Worm (Caenorhabditis elegans) whole organism, L4 larva: ENCODE data around the gene C05E4.12.

Experiments
- F10B5.3 ChIP-seq: sonication (generic microtip); optimal IDR thresholded peaks from 2 replicates; lab custom pipeline; 2016; ENCODE audit warnings: mild to moderate bottlenecking, missing genetic modification characterization, missing compliant biosample characterization
- F37D6.2 ChIP-seq: sonication (generic microtip); optimal IDR thresholded peaks from 2 replicates; lab custom pipeline; 2016; ENCODE audit warnings: mild to moderate bottlenecking, missing genetic modification characterization, missing compliant biosample characterization
- F44E2.7 ChIP-seq: fragments of 200-800 bp; sonication (Bioruptor generic); IDR thresholded peaks from 2 replicates; pipeline ENCODE4 v2.1.2; 2022; ENCODE audit warnings: missing genetic modification characterization, missing compliant biosample characterization
- R02D3.7 ChIP-seq: fragments of 150-350 bp; sonication (generic microtip); optimal IDR thresholded peaks from 3 replicates; lab custom pipeline; 2014; ENCODE audit warnings: missing biosample characterization, missing genetic modification characterization
- Y48G9A.11 ChIP-seq: fragments of 200-800 bp; sonication (Bioruptor generic); IDR thresholded peaks from 2 replicates; pipeline ENCODE4 v1.3.6; 2022; ENCODE audit warnings: missing genetic modification reagents, missing genetic modification characterization, missing compliant biosample characterization
- Y5F2A.4 ChIP-seq: fragments of 200-800 bp; sonication (Bioruptor generic); optimal IDR thresholded peaks from 2 replicates; lab custom pipeline; 2018; ENCODE audit warnings: mild to moderate bottlenecking, missing genetic modification characterization, missing compliant biosample characterization
- ZK337.2 ChIP-seq: fragments of 200-800 bp; sonication (Bioruptor generic); IDR thresholded peaks from 2 replicates; pipeline ENCODE4 v1.3.6; 2022; ENCODE audit warnings: missing genetic modification reagents, missing genetic modification characterization, missing compliant biosample characterization
- ZK546.5 ChIP-seq, 2 experiments: sonication (generic microtip); optimal IDR thresholded peaks; 2 replicates each; lab custom pipeline; 2017; ENCODE audit warnings: missing biosample characterization in 2 of 2, missing genetic modification characterization in 2 of 2
- ceh-20 ChIP-seq: fragments of 200-800 bp; sonication (Bioruptor generic); IDR thresholded peaks from 2 replicates; pipeline ENCODE4 v1.3.6; 2022; ENCODE audit warnings: missing genetic modification reagents, missing genetic modification characterization, missing compliant biosample characterization
- ceh-62 ChIP-seq: sonication (generic microtip); optimal IDR thresholded peaks from 2 replicates; lab custom pipeline; 2017; ENCODE audit warnings: missing biosample characterization, missing genetic modification characterization
- cey-2 ChIP-seq: sonication (generic microtip); optimal IDR thresholded peaks from 3 replicates; lab custom pipeline; 2017; ENCODE audit warnings: missing genetic modification characterization, mild to moderate bottlenecking, missing compliant biosample characterization, antibody characterized with exemption, borderline replicate concordance; ENCODE audit not compliant: insufficient read depth
- daf-12 ChIP-seq: fragments of 150-350 bp; optimal IDR thresholded peaks from 2 replicates; lab custom pipeline; 2014; ENCODE audit warnings: missing biosample characterization, missing genetic modification reagents, missing genetic modification characterization
- daf-16 ChIP-seq, 3 experiments: sonication (generic microtip); optimal IDR thresholded peaks; 2 replicates each; lab custom pipeline; 2016 to 2017; ENCODE audit warnings: missing genetic modification characterization in 3 of 3, missing genetic modification reagents in 3 of 3, mild to moderate bottlenecking in 2 of 3, missing compliant biosample characterization in 2 of 3, missing biosample characterization in 1 of 3, moderate library complexity in 1 of 3
- dmd-6 ChIP-seq: fragments of 200-800 bp; sonication (Bioruptor generic); IDR thresholded peaks from 2 replicates; pipeline ENCODE4 v1.3.6; 2022; ENCODE audit warnings: missing genetic modification reagents, missing genetic modification characterization, missing compliant biosample characterization
- dmd-8 ChIP-seq: fragments of 200-800 bp; sonication (Bioruptor generic); IDR thresholded peaks from 2 replicates; pipeline ENCODE4 v1.3.6; 2022; ENCODE audit warnings: missing genetic modification characterization, missing compliant biosample characterization
- duxl-1 ChIP-seq: sonication (generic microtip); optimal IDR thresholded peaks from 2 replicates; lab custom pipeline; 2016; ENCODE audit warnings: mild to moderate bottlenecking, missing genetic modification characterization, moderate library complexity, missing compliant biosample characterization; ENCODE audit not compliant: poor library complexity
- egl-27 ChIP-seq: sonication (generic microtip); optimal IDR thresholded peaks from 3 replicates; lab custom pipeline; 2017; ENCODE audit warnings: missing biosample characterization, missing genetic modification reagents, missing genetic modification characterization
- egl-43 ChIP-seq: fragments of 200-800 bp; sonication (Bioruptor generic); IDR thresholded peaks from 2 replicates; pipeline ENCODE4 v1.3.6; 2022; ENCODE audit warnings: missing genetic modification reagents, missing genetic modification characterization, missing compliant biosample characterization
- gei-8 ChIP-seq: fragments of 200-800 bp; sonication (Bioruptor generic); optimal IDR thresholded peaks from 2 replicates; lab custom pipeline; 2018; ENCODE audit warnings: mild to moderate bottlenecking, missing genetic modification characterization, missing compliant biosample characterization
- hif-1 ChIP-seq, 2 experiments: sonication (generic microtip); optimal IDR thresholded peaks; 2 replicates each; lab custom pipeline; 2016 to 2017; ENCODE audit warnings: missing compliant biosample characterization in 2 of 2, missing genetic modification characterization in 2 of 2, missing genetic modification reagents in 2 of 2, missing genotype in 2 of 2, mild to moderate bottlenecking in 1 of 2
- hlh-30 ChIP-seq: sonication (generic microtip); optimal IDR thresholded peaks from 2 replicates; lab custom pipeline; 2017; ENCODE audit warnings: antibody characterized with exemption, mild to moderate bottlenecking, missing genetic modification characterization, missing compliant biosample characterization; ENCODE audit not compliant: insufficient read depth
- lin-15B ChIP-seq: fragments of 150-350 bp; sonication (generic microtip); optimal IDR thresholded peaks from 3 replicates; lab custom pipeline; 2014; ENCODE audit warnings: missing biosample characterization, missing genetic modification characterization
- lin-29 ChIP-seq: fragments of 200-800 bp; sonication (Bioruptor generic); IDR thresholded peaks from 2 replicates; pipeline ENCODE4 v1.3.6; 2022; ENCODE audit warnings: missing genetic modification reagents, missing genetic modification characterization, missing compliant biosample characterization
- lin-38 ChIP-seq: fragments of 200-800 bp; sonication (Bioruptor generic); IDR thresholded peaks from 2 replicates; pipeline ENCODE4 v1.3.6; 2022; ENCODE audit warnings: missing genetic modification reagents, missing genetic modification characterization, missing compliant biosample characterization
- lir-3 ChIP-seq: sonication (generic microtip); optimal IDR thresholded peaks from 2 replicates; lab custom pipeline; 2016; ENCODE audit warnings: mild to moderate bottlenecking, missing genetic modification characterization, missing compliant biosample characterization
- lsy-2 ChIP-seq, 2 experiments: fragments of 150-350 bp in 1 of 2; sonication (generic microtip) in 1 of 2; optimal IDR thresholded peaks; 2 replicates each; lab custom pipeline; 2014 to 2017; ENCODE audit warnings: missing biosample characterization in 2 of 2, missing genetic modification characterization in 2 of 2
- mdt-29 ChIP-seq: fragments of 200-800 bp; sonication (Bioruptor generic); IDR thresholded peaks from 2 replicates; pipeline ENCODE4 v1.3.6; 2022; ENCODE audit warnings: missing genetic modification reagents, missing genetic modification characterization, missing compliant biosample characterization
- mep-1 ChIP-seq: fragments of 150-350 bp; sonication (generic microtip); optimal IDR thresholded peaks from 3 replicates; lab custom pipeline; 2014; ENCODE audit warnings: missing biosample characterization, missing genetic modification characterization
- mxl-2 ChIP-seq: fragments of 200-800 bp; sonication (Bioruptor generic); conservative IDR thresholded peaks from 2 replicates; pipeline ENCODE4 v1.3.6; 2022; ENCODE audit warnings: missing genetic modification reagents, missing genetic modification characterization, missing compliant biosample characterization
- nhr-10 ChIP-seq: fragments of 150-350 bp; optimal IDR thresholded peaks from 2 replicates; lab custom pipeline; 2014; ENCODE audit warnings: missing biosample characterization, missing genetic modification characterization
- nhr-11 ChIP-seq: fragments of 150-350 bp; optimal IDR thresholded peaks from 2 replicates; lab custom pipeline; 2014; ENCODE audit warnings: missing biosample characterization, missing genetic modification characterization
- nhr-28 ChIP-seq: fragments of 150-350 bp; optimal IDR thresholded peaks from 2 replicates; lab custom pipeline; 2014; ENCODE audit warnings: missing biosample characterization, missing genetic modification characterization
- nhr-48 ChIP-seq: sonication (generic microtip); optimal IDR thresholded peaks from 2 replicates; lab custom pipeline; 2016; ENCODE audit warnings: mild to moderate bottlenecking, missing genetic modification characterization, missing compliant biosample characterization
- nhr-6 ChIP-seq: fragments of 150-350 bp; optimal IDR thresholded peaks from 2 replicates; lab custom pipeline; 2014; ENCODE audit warnings: missing biosample characterization, missing genetic modification characterization
- rbr-2 ChIP-seq: sonication (generic microtip); optimal IDR thresholded peaks from 2 replicates; lab custom pipeline; 2016; ENCODE audit warnings: missing genotype, missing genetic modification characterization, missing compliant biosample characterization
- saeg-2 ChIP-seq: fragments of 200-800 bp; sonication (Bioruptor generic); IDR thresholded peaks from 2 replicates; pipeline ENCODE4 v1.3.6; 2022; ENCODE audit warnings: missing genetic modification reagents, missing genetic modification characterization, missing compliant biosample characterization
- sdz-12 ChIP-seq: fragments of 200-800 bp; sonication (Bioruptor generic); optimal IDR thresholded peaks from 2 replicates; lab custom pipeline; 2018; ENCODE audit warnings: mild to moderate bottlenecking, missing genetic modification characterization, missing compliant biosample characterization
- set-16 ChIP-seq: fragments of 200-800 bp; sonication (Bioruptor generic); IDR thresholded peaks from 2 replicates; pipeline ENCODE4 v1.3.6; 2022; ENCODE audit warnings: missing genetic modification reagents, missing genetic modification characterization, missing compliant biosample characterization
- skn-1 ChIP-seq: fragments of 150-350 bp; optimal IDR thresholded peaks from 2 replicates; lab custom pipeline; 2014; ENCODE audit warnings: missing biosample characterization, missing genetic modification characterization
- spr-1 ChIP-seq: sonication (generic microtip); optimal IDR thresholded peaks from 2 replicates; lab custom pipeline; 2016; ENCODE audit warnings: mild to moderate bottlenecking, missing genetic modification characterization, missing compliant biosample characterization
- unc-130 ChIP-seq: sonication (generic microtip); optimal IDR thresholded peaks from 2 replicates; lab custom pipeline; 2016; ENCODE audit warnings: missing genetic modification reagents, missing genetic modification characterization, missing compliant biosample characterization
- unc-39 ChIP-seq: sonication (generic microtip); optimal IDR thresholded peaks from 2 replicates; lab custom pipeline; 2017; ENCODE audit warnings: missing biosample characterization, missing genetic modification characterization
- vab-7 ChIP-seq: fragments of 200-800 bp; sonication (Bioruptor generic); IDR thresholded peaks from 2 replicates; pipeline ENCODE4 v1.3.6; 2022; ENCODE audit warnings: missing genetic modification reagents, missing genetic modification characterization, missing compliant biosample characterization
- zag-1 ChIP-seq: fragments of 150-350 bp; optimal IDR thresholded peaks from 2 replicates; lab custom pipeline; 2014; ENCODE audit warnings: missing biosample characterization, missing genetic modification characterization
- ztf-11 ChIP-seq: fragments of 150-350 bp; optimal IDR thresholded peaks from 2 replicates; lab custom pipeline; 2014; ENCODE audit warnings: missing biosample characterization, missing genetic modification characterization
- ztf-7 ChIP-seq: fragments of 150-350 bp; optimal IDR thresholded peaks from 2 replicates; lab custom pipeline; 2014; ENCODE audit warnings: missing biosample characterization, missing genetic modification characterization

The C05E4.12 gene

ce11 chrV:723895-724352, 37.9 kb downstream of the C05E4.12 start, which contains the start of gene fbxb-72 (continued):
- peak; percentile 92 for TF ChIP-seq spr-1 (tag; lab: Kevin White, UChicago)
- TF ChIP-seq egl-43 (GFP tag; lab: Robert Waterston, UW) = no peak
- TF ChIP-seq Y48G9A.11 = 0 out of 2 replicates have a peak, but pooled peaks have one; percentile 14
- no peak for TF ChIP-seq F10B5.3 (tag; lab: Kevin White, UChicago)
- peak; percentile 32; the same call in 1 of the 2 replicates for TF ChIP-seq mdt-29 (GFP tag; lab: Robert Waterston, UW)
- TF ChIP-seq lin-15B (tag; lab: Kevin White, UChicago) = no peak
- TF ChIP-seq unc-39 (tag; lab: Kevin White, UChicago) = no peak
- TF ChIP-seq daf-16 (GFP tag; optimal IDR thresholded peaks at IDR 0.05; lab: Kevin White, UChicago) = peak; percentile 41 to 93
- TF ChIP-seq daf-16 (tag; optimal IDR thresholded peaks at IDR 0.05; lab: Kevin White, UChicago) = peak; percentile 89
- no peak for TF ChIP-seq F44E2.7 (GFP tag; lab: Robert Waterston, UW)
- TF ChIP-seq set-16 (GFP tag; lab: Robert Waterston, UW) = no peak
- TF ChIP-seq nhr-28 (tag; lab: Kevin White, UChicago) = peak; percentile 45
- no peak for TF ChIP-seq vab-7 (GFP tag; lab: Robert Waterston, UW)
- TF ChIP-seq hif-1 (tag; optimal IDR thresholded peaks at IDR 0.05; lab: Kevin White, UChicago) = peak; percentile 59 to 65
- peak; percentile 93 for TF ChIP-seq nhr-6 (tag; lab: Kevin White, UChicago)
- TF ChIP-seq ztf-7 (tag; lab: Kevin White, UChicago) = peak; percentile 66
- no peak for TF ChIP-seq zag-1 (tag; lab: Kevin White, UChicago)
- no peak for TF ChIP-seq ceh-62 (tag; lab: Kevin White, UChicago)
- peak; percentile 68 for TF ChIP-seq nhr-48 (tag; lab: Kevin White, UChicago)
- TF ChIP-seq lin-29 (GFP tag; lab: Robert Waterston, UW) = no peak; the same call in 1 of the 2 replicates
- no peak for TF ChIP-seq skn-1
- TF ChIP-seq rbr-2 (tag; lab: Kevin White, UChicago) = peak; percentile 34
- TF ChIP-seq lsy-2 (tag; optimal IDR thresholded peaks at IDR 0.05; lab: Kevin White, UChicago) = peak; percentile 76 to 84
- TF ChIP-seq ZK546.5 (tag; optimal IDR thresholded peaks at IDR 0.05; lab: Kevin White, UChicago) = no peak
- TF ChIP-seq dmd-8 (GFP tag; lab: Robert Waterston, UW) = no peak
- peak; percentile 96 for TF ChIP-seq mep-1
- TF ChIP-seq saeg-2 (GFP tag; lab: Robert Waterston, UW) = peak; percentile 74
- no peak for TF ChIP-seq ztf-11 (tag; lab: Kevin White, UChicago)
- TF ChIP-seq F37D6.2 (tag; lab: Kevin White, UChicago) = no peak
- no peak for TF ChIP-seq unc-130 (GFP tag; lab: Kevin White, UChicago)
- TF ChIP-seq nhr-10 (tag; lab: Kevin White, UChicago) = peak; percentile 96
- no peak for TF ChIP-seq sdz-12 (GFP tag; lab: Kevin White, UChicago)
- TF ChIP-seq lir-3 (tag; lab: Kevin White, UChicago) = no peak
- peak; percentile 43 for TF ChIP-seq hlh-30 (tag; lab: Kevin White, UChicago)
- TF ChIP-seq Y5F2A.4 = peak; percentile 33
- no peak for TF ChIP-seq dmd-6 (GFP tag; lab: Robert Waterston, UW)
- peak; percentile 59 for TF ChIP-seq ceh-20 (GFP tag; lab: Robert Waterston, UW)
- no peak for TF ChIP-seq ZK337.2 (GFP tag; lab: Robert Waterston, UW)
- TF ChIP-seq R02D3.7 (tag; lab: Kevin White, UChicago) = no peak
- peak; percentile 49 for TF ChIP-seq nhr-11
- peak; percentile 58 for TF ChIP-seq lin-38 (GFP tag; lab: Robert Waterston, UW)
- TF ChIP-seq daf-12 = no peak
- peak; percentile 75 for TF ChIP-seq duxl-1
- peak; percentile 13 for TF ChIP-seq gei-8 (GFP tag; lab: Kevin White, UChicago)
- peak; percentile 24; the same call in 1 of the 2 replicates for TF ChIP-seq mxl-2 (GFP tag; lab: Robert Waterston, UW)
- TF ChIP-seq cey-2 (tag; lab: Kevin White, UChicago) = no peak
- TF ChIP-seq egl-27 (tag; lab: Kevin White, UChicago) = no peak
